Fruit fly (Drosophila melanogaster): ENCODE data around the gene CG32445.

CG32445 gene

dm6 chr3L:21604265-21604664 lies 34.9 kb upstream of the CG32445 start (continued):
- no peak for TF ChIP-seq ac (GFP tag; optimal IDR thresholded peaks at IDR 0.05)
- no peak for TF ChIP-seq CG7271 (tag; optimal IDR thresholded peaks at IDR 0.05)
- TF ChIP-seq CG7987 (GFP tag; optimal IDR thresholded peaks at IDR 0.05), result no peak
- TF ChIP-seq Spps (tag; optimal IDR thresholded peaks at IDR 0.05), result no peak
- peak; percentile 61 for TF ChIP-seq CG17912 (GFP tag; optimal IDR thresholded peaks at IDR 0.05)
- TF ChIP-seq mam (GFP tag; optimal IDR thresholded peaks at IDR 0.05), result peak; percentile 63
- peak; percentile 80 for TF ChIP-seq Chrac-16 (GFP tag; optimal IDR thresholded peaks at IDR 0.05)
- no peak for TF ChIP-seq slp2 (GFP tag; optimal IDR thresholded peaks at IDR 0.05)
- TF ChIP-seq klu (GFP tag; IDR thresholded peaks at IDR 0.05), result no peak
- peak; percentile 13 for TF ChIP-seq jing (GFP tag; optimal IDR thresholded peaks at IDR 0.05)
- TF ChIP-seq twi (tag; optimal IDR thresholded peaks at IDR 0.05), result no peak
- TF ChIP-seq CG14667 (GFP tag; IDR thresholded peaks at IDR 0.05), result no peak
- no peak for TF ChIP-seq CG10147 (GFP tag; optimal IDR thresholded peaks at IDR 0.05)
- peak; percentile 39 for TF ChIP-seq trh (GFP tag; optimal IDR thresholded peaks at IDR 0.05)
- TF ChIP-seq corto (GFP tag; optimal IDR thresholded peaks at IDR 0.05), result no peak
- peak; percentile 19 for TF ChIP-seq CG15601 (tag; optimal IDR thresholded peaks at IDR 0.05)
- TF ChIP-seq scrt (GFP tag; optimal IDR thresholded peaks at IDR 0.05), result no peak
- peak; percentile 81 for TF ChIP-seq Hr3 (GFP tag; optimal IDR thresholded peaks at IDR 0.05)
- TF ChIP-seq al (GFP tag; IDR thresholded peaks at IDR 0.05), result peak; percentile 45; the same call in 1 of the 2 replicates
- peak; percentile 14 for TF ChIP-seq vfl (GFP tag; optimal IDR thresholded peaks at IDR 0.05)
- TF ChIP-seq CG15011 (GFP tag; optimal IDR thresholded peaks at IDR 0.05), result no peak
- no peak for TF ChIP-seq Blimp-1 (GFP tag; optimal IDR thresholded peaks at IDR 0.05)
- TF ChIP-seq sna (GFP tag; IDR thresholded peaks at IDR 0.05; ENCODE audit: partially characterized antibody), result no peak
- TF ChIP-seq CG11085 (GFP tag; IDR thresholded peaks at IDR 0.05), result peak; percentile 42; the same call in 1 of the 2 replicates
- TF ChIP-seq chif (GFP tag; optimal IDR thresholded peaks at IDR 0.05), result peak; percentile 40 to 93
- no peak for TF ChIP-seq jigr1 (GFP tag; IDR thresholded peaks at IDR 0.05)
- no peak for TF ChIP-seq CG34376 (GFP tag; optimal IDR thresholded peaks at IDR 0.05)
- TF ChIP-seq hkb (optimal IDR thresholded peaks at IDR 0.05), result no peak
- peak; percentile 43; the same call in 1 of the 2 replicates for TF ChIP-seq hkb (GFP tag; IDR thresholded peaks at IDR 0.05)
- peak; percentile 84 for TF ChIP-seq CG10979 (tag; optimal IDR thresholded peaks at IDR 0.05)
- no peak for TF ChIP-seq CG13296 (GFP tag; optimal IDR thresholded peaks at IDR 0.05)
- TF ChIP-seq CG4820 (GFP tag; optimal IDR thresholded peaks at IDR 0.05), result peak; percentile 52
- peak; percentile 50 for TF ChIP-seq pita (GFP tag; optimal IDR thresholded peaks at IDR 0.05)
- TF ChIP-seq caup (GFP tag; optimal IDR thresholded peaks at IDR 0.05; ENCODE audit: severe bottlenecking), result peak; percentile 47
- TF ChIP-seq lilli (GFP tag; optimal IDR thresholded peaks at IDR 0.05), result peak; percentile 64
- no peak for TF ChIP-seq br (optimal IDR thresholded peaks at IDR 0.05)
- TF ChIP-seq Drgx (GFP tag; IDR thresholded peaks at IDR 0.05), result no peak
- no peak for TF ChIP-seq CG10462 (GFP tag; optimal IDR thresholded peaks at IDR 0.05)
- TF ChIP-seq Dll (GFP tag; IDR thresholded peaks at IDR 0.05; ENCODE audit: partially characterized antibody), result no peak
- no peak for TF ChIP-seq Tbp (GFP tag; optimal IDR thresholded peaks at IDR 0.05)
- TF ChIP-seq her (GFP tag; optimal IDR thresholded peaks at IDR 0.05), result peak; percentile 51
- TF ChIP-seq CG12236 (GFP tag; optimal IDR thresholded peaks at IDR 0.05), result peak; percentile 2
- peak; percentile 73 for TF ChIP-seq sob (GFP tag; IDR thresholded peaks at IDR 0.05)
- no peak for TF ChIP-seq kni (GFP tag; optimal IDR thresholded peaks at IDR 0.05)
- TF ChIP-seq Xbp1 (GFP tag; optimal IDR thresholded peaks at IDR 0.05), result peak; percentile 84
- peak; percentile 73 for TF ChIP-seq CG30403 (GFP tag; optimal IDR thresholded peaks at IDR 0.05)
- TF ChIP-seq pros (GFP tag; optimal IDR thresholded peaks at IDR 0.05), result no peak
- TF ChIP-seq CG6683 (GFP tag; optimal IDR thresholded peaks at IDR 0.05), result no peak
- TF ChIP-seq Mad (GFP tag; optimal IDR thresholded peaks at IDR 0.05), result peak; percentile 52
- TF ChIP-seq zfh2 (GFP tag; optimal IDR thresholded peaks at IDR 0.05), result peak; percentile 19
- TF ChIP-seq CG32772 (GFP tag; IDR thresholded peaks at IDR 0.05), result peak; percentile 63; the same call in 1 of the 2 replicates
- TF ChIP-seq lab (GFP tag; optimal IDR thresholded peaks at IDR 0.05), result no peak
